Worm (Caenorhabditis elegans) whole organism, L3 larva: ENCODE measurements around the gene arl-6.

ENCODE experiments used
- ama-1 ChIP-seq: fragments of 150-350 bp; optimal IDR thresholded peaks from 2 replicates; lab custom pipeline; 2018
- ceh-16 ChIP-seq: sonication (generic microtip); optimal IDR thresholded peaks from 2 replicates; lab custom pipeline; 2017; ENCODE audit warnings: missing biosample characterization, missing genetic modification characterization
- ceh-9 ChIP-seq: sonication (generic microtip); optimal IDR thresholded peaks from 2 replicates; lab custom pipeline; 2018; ENCODE audit warnings: missing biosample characterization, missing genetic modification characterization
- daf-12 ChIP-seq: fragments of 150-350 bp; optimal IDR thresholded peaks from 2 replicates; lab custom pipeline; 2014; ENCODE audit warnings: missing biosample characterization, missing genetic modification reagents, missing genetic modification characterization
- elt-1 ChIP-seq: fragments of 150-350 bp; optimal IDR thresholded peaks from 2 replicates; lab custom pipeline; 2014; ENCODE audit warnings: missing biosample characterization, missing genetic modification characterization
- fkh-10 ChIP-seq: sonication (generic microtip); optimal IDR thresholded peaks from 2 replicates; lab custom pipeline; 2017; ENCODE audit warnings: missing biosample characterization, missing genetic modification reagents, missing genetic modification characterization
- mdl-1 ChIP-seq: fragments of 150-350 bp; optimal IDR thresholded peaks from 2 replicates; lab custom pipeline; 2014; ENCODE audit warnings: missing biosample characterization, missing genetic modification characterization
- nhr-11 ChIP-seq: fragments of 150-350 bp; optimal IDR thresholded peaks from 2 replicates; lab custom pipeline; 2014; ENCODE audit warnings: missing biosample characterization, missing genetic modification characterization
- nhr-237 ChIP-seq: fragments of 150-350 bp; optimal IDR thresholded peaks from 2 replicates; lab custom pipeline; 2014; ENCODE audit warnings: missing biosample characterization, missing genetic modification characterization
- zag-1 ChIP-seq: fragments of 150-350 bp; optimal IDR thresholded peaks from 2 replicates; lab custom pipeline; 2014; ENCODE audit warnings: missing biosample characterization, missing genetic modification characterization
- ztf-11 ChIP-seq: fragments of 150-350 bp; optimal IDR thresholded peaks from 2 replicates; lab custom pipeline; 2014; ENCODE audit warnings: missing biosample characterization, missing genetic modification characterization

DNA sequence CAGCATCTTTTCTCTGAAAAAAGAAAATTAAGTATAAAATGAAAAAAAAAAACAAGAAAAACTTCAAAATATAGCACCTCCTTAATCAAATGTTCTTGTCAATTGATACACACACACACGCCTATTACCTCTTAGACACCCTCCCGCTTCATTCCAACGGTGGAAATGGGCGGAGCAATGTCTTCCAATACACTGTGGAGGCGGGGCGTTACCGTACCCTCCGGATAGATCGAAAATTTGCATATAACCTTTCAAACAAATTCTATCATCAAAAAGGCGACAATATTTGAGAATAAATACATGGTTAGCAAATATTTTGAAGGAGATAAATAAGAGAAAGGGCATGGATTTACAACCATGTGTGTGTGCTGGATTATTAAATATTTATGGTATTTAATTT, 6.5 kb downstream of the arl-6 start:
- TF ChIP-seq nhr-237 (tag; lab: Kevin White, UChicago), result no peak
- TF ChIP-seq ztf-11 (tag; lab: Kevin White, UChicago), result no peak
- no peak for TF ChIP-seq fkh-10
- TF ChIP-seq mdl-1, result no peak
- TF ChIP-seq zag-1, result no peak
- no peak for TF ChIP-seq ama-1 (lab: Kevin White, UChicago)
- no peak for TF ChIP-seq ceh-9 (tag; lab: Kevin White, UChicago)
- no peak for TF ChIP-seq daf-12 (tag; lab: Kevin White, UChicago)
- TF ChIP-seq ceh-16 (tag; lab: Kevin White, UChicago), result no peak
- TF ChIP-seq nhr-11 (tag; lab: Kevin White, UChicago), result no peak
- TF ChIP-seq elt-1 (tag; lab: Kevin White, UChicago), result no peak
